Fruit fly (Drosophila melanogaster): ENCODE results near the gene CG9628.

DNA sequence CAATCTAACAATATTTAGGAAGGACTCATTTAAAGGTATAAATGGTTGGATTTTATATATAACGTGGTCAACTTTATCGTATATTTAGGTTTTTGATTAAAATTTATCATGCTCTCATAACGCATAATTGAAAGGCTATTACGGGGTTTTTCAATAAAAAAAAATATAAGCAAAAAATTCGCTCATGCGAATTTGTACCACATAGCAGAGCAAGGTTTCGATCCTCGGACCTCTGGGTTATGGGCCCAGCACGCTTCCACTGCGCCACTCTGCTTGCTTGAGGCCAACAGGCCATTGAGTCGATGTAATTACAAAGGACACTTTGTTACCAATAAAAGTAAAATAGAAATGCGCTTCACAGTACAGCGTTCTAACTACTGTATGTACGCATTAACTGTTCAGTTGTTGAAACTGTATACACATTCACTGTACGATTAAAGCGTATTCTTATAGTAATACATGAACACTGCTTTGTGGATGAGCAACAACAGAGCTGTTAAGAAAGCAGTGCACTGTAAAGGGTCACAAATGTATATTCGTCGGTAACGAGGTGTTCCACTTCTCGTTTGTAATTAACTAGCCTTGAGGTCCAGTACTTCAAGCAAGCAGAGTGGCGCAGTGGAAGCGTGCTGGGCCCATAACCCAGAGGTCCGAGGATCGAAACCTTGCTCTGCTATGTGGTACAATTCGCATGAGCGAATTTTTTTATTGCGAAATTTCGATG lies 51.3 kb downstream of the CG9628 start:
- TF ChIP-seq CG8478 (optimal IDR thresholded peaks at IDR 0.05) = no peak
- TF ChIP-seq CTCF (optimal IDR thresholded peaks at IDR 0.05) = peak; percentile 45 to 60
